Fruit fly (Drosophila melanogaster) whole organism, wandering third instar larva: ENCODE measurements around the gene CG2157.

Experiments
- Mio ChIP-seq: sonication (Bioruptor generic); optimal IDR thresholded peaks from 2 replicates; lab custom pipeline; 2016; ENCODE audit warnings: missing biosample characterization, missing genetic modification characterization
- Vsx2 ChIP-seq: fragments of 200-300, 225-300 bp; sonication (Bioruptor generic); optimal IDR thresholded peaks from 2 replicates; lab custom pipeline; 2018; ENCODE audit warnings: missing biosample characterization, missing genetic modification characterization; ENCODE audit not compliant: partially characterized antibody
- lola ChIP-seq: fragments of >200 bp; optimal IDR thresholded peaks from 2 replicates; lab custom pipeline; 2017; ENCODE audit warnings: missing biosample characterization, missing genetic modification characterization
- pan ChIP-seq: fragments of >200 bp; optimal IDR thresholded peaks from 2 replicates; lab custom pipeline; 2017
- psq ChIP-seq: fragments of 200-800 bp; sonication (Bioruptor generic); optimal IDR thresholded peaks from 3 replicates; lab custom pipeline; 2017; ENCODE audit warnings: missing biosample characterization, mild to moderate bottlenecking, missing genetic modification characterization, moderate library complexity
- sage ChIP-seq: fragments of 200-800 bp; sonication (Bioruptor generic); optimal IDR thresholded peaks from 2 replicates; lab custom pipeline; 2016; ENCODE audit warnings: missing biosample characterization, mild to moderate bottlenecking, missing genetic modification characterization

dm6 chrX:10820741-10821140 lies 48.3 kb upstream of the CG2157 start:
- TF ChIP-seq lola (GFP tag; lab: Kevin White, UChicago) (no peak), Mio (GFP tag; lab: Kevin White, UChicago) (no peak), sage (GFP tag; lab: Kevin White, UChicago) (no peak), psq (no peak), Vsx2 (GFP tag; lab: Kevin White, UChicago) (no peak), pan (lab: Kevin White, UChicago) (no peak)
